Fruit fly (Drosophila melanogaster) whole organism, embryonic: ENCODE results near the gene CG4615.

Experiments used
- Ada2b ChIP-seq: fragments of 200-800 bp; sonication (Bioruptor generic); IDR thresholded peaks from 2 replicates; pipeline ENCODE4 v1.3.6; 2022; ENCODE audit warnings: missing biosample characterization, missing genetic modification characterization
- Asciz ChIP-seq: fragments of 200-800 bp; sonication (Bioruptor generic); optimal IDR thresholded peaks from 2 replicates; lab custom pipeline; 2017; ENCODE audit warnings: missing biosample characterization, mild to moderate bottlenecking, missing genetic modification characterization, missing genetic modification reagents
- Atf-2 ChIP-seq: fragments of 200-800 bp; sonication (Bioruptor generic); optimal IDR thresholded peaks from 2 replicates; lab custom pipeline; 2016; ENCODE audit warnings: missing biosample characterization, missing genetic modification characterization
- B-H1 ChIP-seq: fragments of 200-800 bp; sonication (Bioruptor generic); IDR thresholded peaks from 3 replicates; pipeline ENCODE4 v1.3.6; 2022; ENCODE audit warnings: missing biosample characterization, missing genetic modification characterization
- CG10366 ChIP-seq: fragments of 200-800 bp; sonication (Bioruptor generic); IDR thresholded peaks from 2 replicates; pipeline ENCODE4 v1.3.6; 2022; ENCODE audit warnings: missing biosample characterization, missing genetic modification characterization
- CG10431 ChIP-seq: fragments of 200-800 bp; sonication (Bioruptor generic); optimal IDR thresholded peaks from 3 replicates; lab custom pipeline; 2018; ENCODE audit warnings: missing biosample characterization, mild to moderate bottlenecking, missing genetic modification characterization
- CG12236 ChIP-seq: fragments of 200-800 bp; sonication (Bioruptor generic); optimal IDR thresholded peaks from 2 replicates; lab custom pipeline; 2016; ENCODE audit warnings: missing biosample characterization, missing genetic modification characterization
- CG12391 ChIP-seq: fragments of 200-800 bp; sonication (Bioruptor generic); optimal IDR thresholded peaks from 3 replicates; lab custom pipeline; 2018; ENCODE audit warnings: missing biosample characterization, mild to moderate bottlenecking, missing genetic modification characterization, moderate library complexity
- CG15601 ChIP-seq: fragments of 200-800 bp; sonication (Bioruptor generic); optimal IDR thresholded peaks from 3 replicates; lab custom pipeline; 2019; ENCODE audit warnings: missing biosample characterization, mild to moderate bottlenecking, missing genetic modification characterization, moderate library complexity
- CG1832 ChIP-seq: fragments of 200-800 bp; sonication (Bioruptor generic); optimal IDR thresholded peaks from 2 replicates; lab custom pipeline; 2017; ENCODE audit warnings: missing biosample characterization, mild to moderate bottlenecking, missing genetic modification characterization, inconsistent platforms
- CG18476 ChIP-seq: fragments of 200-800 bp; sonication (Bioruptor generic); optimal IDR thresholded peaks from 2 replicates; lab custom pipeline; 2016; ENCODE audit warnings: missing biosample characterization, mild to moderate bottlenecking, missing genetic modification characterization
- CG2678 ChIP-seq: fragments of 200-800 bp; sonication (Bioruptor generic); optimal IDR thresholded peaks from 3 replicates; lab custom pipeline; 2019; ENCODE audit warnings: missing biosample characterization, mild to moderate bottlenecking, missing genetic modification characterization, moderate library complexity
- CG34376 ChIP-seq: fragments of 200-800 bp; sonication (Bioruptor generic); optimal IDR thresholded peaks from 2 replicates; lab custom pipeline; 2018; ENCODE audit warnings: missing biosample characterization, mild to moderate bottlenecking, missing genetic modification characterization
- CG3995 ChIP-seq: fragments of 200-800 bp; sonication (Bioruptor generic); optimal IDR thresholded peaks from 3 replicates; lab custom pipeline; 2016; ENCODE audit warnings: missing biosample characterization, missing genetic modification characterization
- CG7372 ChIP-seq: fragments of 200-800 bp; sonication (Bioruptor generic); IDR thresholded peaks from 2 replicates; pipeline ENCODE4 v1.3.6; 2022; ENCODE audit warnings: missing biosample characterization, missing genetic modification characterization
- CG7839 ChIP-seq: fragments of 200-800 bp; sonication (Bioruptor generic); optimal IDR thresholded peaks from 3 replicates; lab custom pipeline; 2018; ENCODE audit warnings: missing biosample characterization, mild to moderate bottlenecking, missing genetic modification characterization, moderate library complexity
- Drgx ChIP-seq: fragments of 200-800 bp; sonication (Bioruptor generic); IDR thresholded peaks from 2 replicates; pipeline ENCODE4 v1.3.6; 2022; ENCODE audit warnings: missing biosample characterization, missing genetic modification characterization
- Ets97D ChIP-seq: fragments of 200-800 bp; sonication (Bioruptor generic); optimal IDR thresholded peaks from 3 replicates; lab custom pipeline; 2016; ENCODE audit warnings: missing biosample characterization, missing genetic modification characterization
- Fer1 ChIP-seq: fragments of 200-800 bp; sonication (Bioruptor generic); optimal IDR thresholded peaks from 2 replicates; lab custom pipeline; 2017; ENCODE audit warnings: missing biosample characterization, mild to moderate bottlenecking, missing genetic modification characterization
- Hsf ChIP-seq: fragments of 200-800 bp; sonication (Bioruptor generic); optimal IDR thresholded peaks from 3 replicates; lab custom pipeline; 2016; ENCODE audit warnings: missing biosample characterization, missing genetic modification characterization
- Lpt ChIP-seq: fragments of >200 bp; optimal IDR thresholded peaks from 2 replicates; lab custom pipeline; 2018; ENCODE audit warnings: missing biosample characterization, missing genetic modification characterization
- MESR4 ChIP-seq: fragments of 200-800 bp; sonication (Bioruptor generic); optimal IDR thresholded peaks from 2 replicates; lab custom pipeline; 2018; ENCODE audit warnings: missing biosample characterization, mild to moderate bottlenecking, missing genetic modification characterization, moderate library complexity
- NC2α ChIP-seq: fragments of 200-800 bp; sonication (Bioruptor generic); optimal IDR thresholded peaks from 2 replicates; lab custom pipeline; 2016; ENCODE audit warnings: missing biosample characterization, missing genetic modification characterization
- NC2β ChIP-seq: fragments of 200-800 bp; sonication (Bioruptor generic); optimal IDR thresholded peaks from 2 replicates; lab custom pipeline; 2016; ENCODE audit warnings: missing biosample characterization, missing genetic modification characterization
- Nf-YB ChIP-seq: fragments of 200-800 bp; sonication (Bioruptor generic); optimal IDR thresholded peaks from 3 replicates; lab custom pipeline; 2019; ENCODE audit warnings: missing biosample characterization, mild to moderate bottlenecking, missing genetic modification characterization, moderate library complexity
- NfI ChIP-seq: fragments of 200-800 bp; sonication (Bioruptor generic); optimal IDR thresholded peaks from 3 replicates; lab custom pipeline; 2018; ENCODE audit warnings: missing biosample characterization, mild to moderate bottlenecking, missing genetic modification characterization, moderate library complexity
- Stat92E ChIP-seq, 3 experiments: fragments of >200 bp in 2 of 3; fragments of 200-800 bp in 1 of 3; sonication (Bioruptor generic) in 1 of 3; optimal IDR thresholded peaks; 2 replicates each; lab custom pipeline; 2017 to 2019; ENCODE audit warnings: missing biosample characterization in 3 of 3, missing genetic modification characterization in 3 of 3, mild to moderate bottlenecking in 1 of 3, moderate library complexity in 1 of 3
- ap ChIP-seq: fragments of 200-800 bp; sonication (Bioruptor generic); IDR thresholded peaks from 2 replicates; pipeline ENCODE4 v1.3.6; 2022; ENCODE audit warnings: missing biosample characterization, missing genetic modification characterization
- disco-r ChIP-seq: fragments of 200-800 bp; sonication (Bioruptor generic); optimal IDR thresholded peaks from 2 replicates; lab custom pipeline; 2016; ENCODE audit warnings: missing biosample characterization, missing genetic modification characterization
- ems ChIP-seq: fragments of 200-800 bp; sonication (Bioruptor generic); optimal IDR thresholded peaks from 3 replicates; lab custom pipeline; 2016; ENCODE audit warnings: missing biosample characterization, missing genetic modification characterization
- hbn ChIP-seq: fragments of 200-800 bp; sonication (Bioruptor generic); IDR thresholded peaks from 2 replicates; pipeline ENCODE4 v1.3.6; 2022; ENCODE audit warnings: missing biosample characterization, missing genetic modification characterization; ENCODE audit not compliant: partially characterized antibody
- her ChIP-seq: fragments of 200-800 bp; sonication (Bioruptor generic); optimal IDR thresholded peaks from 2 replicates; lab custom pipeline; 2016; ENCODE audit warnings: missing biosample characterization, missing genetic modification characterization
- lov ChIP-seq, 2 experiments: fragments of 200-800 bp in 1 of 2; fragments of >200 bp in 1 of 2; sonication (Bioruptor generic) in 1 of 2; IDR thresholded peaks in 1 of 2; optimal IDR thresholded peaks in 1 of 2; 2 replicates in 1 of 2; 3 replicates in 1 of 2; pipeline versions ENCODE4 v1.3.6 to Lab custom; 2017 to 2022; ENCODE audit warnings: missing biosample characterization in 1 of 2, missing genetic modification characterization in 1 of 2
- luna ChIP-seq: fragments of 200-800 bp; sonication (Bioruptor generic); optimal IDR thresholded peaks from 2 replicates; lab custom pipeline; 2016; ENCODE audit warnings: missing biosample characterization, missing genetic modification characterization
- nau ChIP-seq: fragments of 200-800 bp; sonication (Bioruptor generic); optimal IDR thresholded peaks from 3 replicates; lab custom pipeline; 2017; ENCODE audit warnings: missing biosample characterization, mild to moderate bottlenecking, missing genetic modification characterization, missing genetic modification reagents
- nmo ChIP-seq: fragments of 200-800 bp; sonication (Bioruptor generic); optimal IDR thresholded peaks from 2 replicates; lab custom pipeline; 2018; ENCODE audit warnings: missing biosample characterization, mild to moderate bottlenecking, missing genetic modification characterization, moderate library complexity
- onecut ChIP-seq: fragments of 200-800 bp; sonication (Bioruptor generic); IDR thresholded peaks from 2 replicates; pipeline ENCODE4 v1.3.6; 2022; ENCODE audit warnings: missing biosample characterization, missing genetic modification characterization
- pan ChIP-seq, 4 experiments: fragments of >200 bp in 3 of 4; fragments of 200-800 bp in 1 of 4; sonication (Bioruptor generic) in 1 of 4; optimal IDR thresholded peaks in 3 of 4; IDR thresholded peaks in 1 of 4; 2 replicates each; pipeline versions ENCODE4 v1.3.6 to Lab custom; 2017 to 2022; ENCODE audit warnings: missing biosample characterization in 2 of 4, missing genetic modification characterization in 2 of 4, mixed read lengths in 1 of 4
- ranshi ChIP-seq: fragments of 200-800 bp; sonication (Bioruptor generic); IDR thresholded peaks from 2 replicates; pipeline ENCODE4 v1.3.6; 2022; ENCODE audit warnings: missing biosample characterization, missing genetic modification characterization
- repo ChIP-seq: fragments of 200-800 bp; sonication (Bioruptor generic); optimal IDR thresholded peaks from 2 replicates; lab custom pipeline; 2016; ENCODE audit warnings: missing biosample characterization, missing genetic modification characterization
- salm ChIP-seq: fragments of 200-800 bp; sonication (Bioruptor generic); optimal IDR thresholded peaks from 2 replicates; lab custom pipeline; 2018; ENCODE audit warnings: missing biosample characterization, mild to moderate bottlenecking, missing genetic modification characterization
- sens ChIP-seq: fragments of 200-800 bp; sonication (Bioruptor generic); peaks from one replicate; lab custom pipeline; 2016; ENCODE audit warnings: missing biosample characterization, missing genetic modification characterization
- slbo ChIP-seq: fragments of 200-800 bp; sonication (Bioruptor generic); IDR thresholded peaks from 2 replicates; pipeline ENCODE4 v1.3.6; 2022; ENCODE audit warnings: missing biosample characterization, missing genetic modification characterization
- stc ChIP-seq: fragments of 200-800 bp; sonication (Bioruptor generic); IDR thresholded peaks from 2 replicates; pipeline ENCODE4 v1.3.6; 2022; ENCODE audit warnings: missing biosample characterization, missing genetic modification characterization
- tgo ChIP-seq: fragments of 200-800 bp; sonication (Bioruptor generic); IDR thresholded peaks from 3 replicates; pipeline ENCODE4 v1.3.6; 2022; ENCODE audit warnings: missing biosample characterization, missing genetic modification characterization
- vfl ChIP-seq: fragments of 200-800 bp; sonication (Bioruptor generic); optimal IDR thresholded peaks from 2 replicates; lab custom pipeline; 2016; ENCODE audit warnings: missing biosample characterization, missing genetic modification characterization
- vnd ChIP-seq: fragments of 200-800 bp; sonication (Bioruptor generic); IDR thresholded peaks from 3 replicates; pipeline ENCODE4 v1.3.6; 2022; ENCODE audit warnings: missing biosample characterization, missing genetic modification characterization; ENCODE audit not compliant: partially characterized antibody
- vvl ChIP-seq: fragments of 200-800 bp; sonication (Bioruptor generic); IDR thresholded peaks from 2 replicates; pipeline ENCODE4 v1.3.6; 2022; ENCODE audit warnings: missing biosample characterization, missing genetic modification characterization
- wek ChIP-seq: fragments of 200-800 bp; sonication (Bioruptor generic); optimal IDR thresholded peaks from 3 replicates; lab custom pipeline; 2018; ENCODE audit warnings: missing biosample characterization, mild to moderate bottlenecking, missing genetic modification characterization, moderate library complexity

The CG4615 gene

dm6 chrX:7096495-7096995 is 5.6 kb downstream of the CG4615 start (continued):
- TF ChIP-seq CG7372 (peak; percentile 68; the same call in 1 of the 2 replicates), Atf-2 (GFP tag; lab: Kevin White, UChicago) (peak; percentile 72), lov (optimal IDR thresholded peaks at IDR 0.05; lab: Kevin White, UChicago) (no peak), lov (GFP tag; IDR thresholded peaks at IDR 0.05; lab: Robert Waterston, UW) (0 out of 3 replicates have a peak, but pooled peaks have one; percentile 23), salm (peak; percentile 79), NC2β (peak; percentile 57), ranshi (GFP tag; lab: Robert Waterston, UW) (peak; percentile 62), CG12391 (tag; lab: Kevin White, UChicago) (peak; percentile 82), repo (GFP tag; lab: Kevin White, UChicago) (peak; percentile 43), Stat92E (GFP tag; optimal IDR thresholded peaks at IDR 0.05; lab: Kevin White, UChicago) (peak in 1 of 3 experiments; percentile 45), Nf-YB (peak; percentile 63), vfl (GFP tag; lab: Kevin White, UChicago) (peak; percentile 36), hbn (GFP tag; lab: Robert Waterston, UW) (no peak), Fer1 (GFP tag; lab: Kevin White, UChicago) (peak; percentile 92), NfI (peak; percentile 88), CG10366 (GFP tag; lab: Robert Waterston, UW) (peak; percentile 53), B-H1 (GFP tag; lab: Robert Waterston, UW) (peak; percentile 43; the same call in 2 of the 3 replicates), sens (GFP tag; lab: Kevin White, UChicago) (peak; percentile 95), Ets97D (peak; percentile 15), Lpt (GFP tag; lab: Kevin White, UChicago) (no peak), Hsf (peak; percentile 79), NC2α (GFP tag; lab: Kevin White, UChicago) (no peak), luna (GFP tag; lab: Kevin White, UChicago) (peak; percentile 45), tgo (GFP tag; lab: Robert Waterston, UW) (peak; percentile 81), slbo (peak; percentile 77), pan (optimal IDR thresholded peaks at IDR 0.05; lab: Kevin White, UChicago) (no peak), pan (GFP tag; optimal IDR thresholded peaks at IDR 0.05 in 1 of 2, IDR thresholded peaks at IDR 0.05 in 1 of 2) (peak in 1 of 2 experiments; percentile 76), onecut (GFP tag; lab: Robert Waterston, UW) (peak; percentile 74), vnd (GFP tag; lab: Robert Waterston, UW) (no peak), wek (GFP tag; lab: Kevin White, UChicago) (peak; percentile 66), disco-r (GFP tag; lab: Kevin White, UChicago) (peak; percentile 47), ap (GFP tag; lab: Robert Waterston, UW) (0 out of 2 replicates have a peak, but pooled peaks have one; percentile 29), Drgx (GFP tag; lab: Robert Waterston, UW) (peak; percentile 44), stc (GFP tag; lab: Robert Waterston, UW) (peak; percentile 61), CG10431 (GFP tag; lab: Kevin White, UChicago) (peak; percentile 6), Ada2b (peak; percentile 64; the same call in 1 of the 2 replicates), CG7839 (tag; lab: Kevin White, UChicago) (peak; percentile 91), CG15601 (tag; lab: Kevin White, UChicago) (peak; percentile 76), ems (peak; percentile 71), CG12236 (peak; percentile 38), MESR4 (GFP tag; lab: Kevin White, UChicago) (peak; percentile 16), CG2678 (tag; lab: Kevin White, UChicago) (peak; percentile 93), CG18476 (GFP tag; lab: Kevin White, UChicago) (peak; percentile 36), nau (GFP tag; lab: Kevin White, UChicago) (peak; percentile 80), CG1832 (GFP tag; lab: Kevin White, UChicago) (no peak), Asciz (GFP tag; lab: Kevin White, UChicago) (peak; percentile 75), vvl (GFP tag; lab: Robert Waterston, UW) (peak; percentile 76), her (peak; percentile 70), nmo (GFP tag; lab: Kevin White, UChicago) (peak; percentile 84), CG3995 (peak; percentile 23), CG34376 (GFP tag; lab: Kevin White, UChicago) (peak; percentile 88)
